Worm (Caenorhabditis elegans): ENCODE measurements around the gene W06D11.1.

The W06D11.1 gene

DNA sequence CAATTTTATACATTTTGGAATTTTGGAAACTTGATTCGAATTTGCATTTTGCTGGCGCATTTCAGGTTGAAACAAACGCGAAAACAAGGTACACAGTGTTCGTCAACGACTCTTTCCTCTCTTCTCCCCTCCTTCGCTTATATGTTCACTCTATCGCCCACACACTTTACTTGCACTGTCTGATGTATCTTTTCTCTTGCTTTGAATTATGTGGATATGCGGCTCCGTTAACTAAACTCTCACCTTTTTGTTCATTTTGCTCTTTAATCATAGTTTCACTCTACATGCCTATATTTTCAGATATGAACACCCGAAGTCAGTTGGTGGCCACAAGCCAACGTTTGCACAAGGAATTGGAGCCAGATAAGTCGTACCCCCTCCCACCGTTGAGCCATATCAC lies at the start of gene W06D11.1:
TSS of gene W06D11.1 (plus strand) at position 301 of the 400 bp plus-strand sequence.
- TF ChIP-seq dve-1 (tag; optimal IDR thresholded peaks at IDR 0.05): no peak
- TF ChIP-seq lim-6 (tag; optimal IDR thresholded peaks at IDR 0.05): no peak
- no peak for TF ChIP-seq fkh-10 (GFP tag; optimal IDR thresholded peaks at IDR 0.05)

DNA sequence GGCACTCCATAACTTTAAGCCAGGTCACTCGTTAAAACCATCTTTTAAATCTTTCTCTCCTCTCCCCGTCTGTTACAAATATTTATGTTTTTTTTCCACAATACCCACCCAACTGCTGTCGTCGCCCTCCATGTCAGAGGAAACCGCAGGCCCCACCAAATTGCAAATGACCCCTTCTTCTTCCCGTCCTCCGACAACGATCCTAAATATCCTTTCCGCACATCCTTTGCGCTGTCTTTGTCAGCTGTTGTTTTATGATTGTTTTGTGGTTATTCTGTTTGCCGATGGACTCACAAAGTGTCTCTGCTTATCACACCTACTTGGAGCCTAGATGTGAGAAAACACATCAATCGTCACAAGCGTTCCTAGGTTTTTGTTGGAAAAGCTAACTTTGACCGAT lies 46.2 kb upstream of the W06D11.1 start:
- TF ChIP-seq npax-4 (tag; optimal IDR thresholded peaks at IDR 0.05) (no peak), eyg-1 (tag; optimal IDR thresholded peaks at IDR 0.05) (no peak), rnt-1 (tag; optimal IDR thresholded peaks at IDR 0.05) (peak; percentile 40), C08G9.2 (tag; optimal IDR thresholded peaks at IDR 0.05) (no peak)

ce11 chrX:12252189-12252588 lies 42.2 kb upstream of the W06D11.1 start:
- no peak for TF ChIP-seq ceh-31 (tag; optimal IDR thresholded peaks at IDR 0.05)
- no peak for TF ChIP-seq fax-1 (tag; optimal IDR thresholded peaks at IDR 0.05)
- TF ChIP-seq ceh-34 (tag; optimal IDR thresholded peaks at IDR 0.05): no peak
- no peak for TF ChIP-seq pax-1 (tag; optimal IDR thresholded peaks at IDR 0.05)
- TF ChIP-seq ama-1 (optimal IDR thresholded peaks at IDR 0.05): no peak
- peak; percentile 45 for TF ChIP-seq unc-42 (tag; optimal IDR thresholded peaks at IDR 0.05)

DNA sequence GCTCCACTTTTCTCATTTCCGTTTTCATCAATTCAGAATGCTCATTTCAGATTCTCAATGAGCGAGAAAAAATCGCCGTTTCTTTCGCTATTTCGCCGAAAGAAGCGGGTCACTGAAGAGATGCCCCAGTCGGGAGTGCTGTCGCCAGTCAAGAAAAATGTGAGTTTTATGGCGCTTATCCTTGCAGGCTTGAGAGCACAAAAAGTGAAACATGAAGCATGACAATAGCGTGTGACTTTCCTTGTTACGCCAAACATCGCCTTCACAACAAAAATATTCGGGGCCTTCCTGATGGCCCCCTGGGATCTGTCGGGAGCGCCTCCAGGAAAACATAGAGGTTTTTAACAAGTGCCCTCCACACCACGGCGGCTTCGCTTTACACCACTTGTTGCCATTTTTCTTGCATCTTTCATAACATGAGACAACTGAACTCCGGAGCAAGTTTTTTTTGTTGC lies 37.7 kb upstream of the W06D11.1 start, which contains the start of gene E01G6.2:
TSS of gene E01G6.2 (plus strand) at position 51 of the 455 bp plus-strand sequence.
- no peak for TF ChIP-seq fax-1 (tag; optimal IDR thresholded peaks at IDR 0.05)

DNA sequence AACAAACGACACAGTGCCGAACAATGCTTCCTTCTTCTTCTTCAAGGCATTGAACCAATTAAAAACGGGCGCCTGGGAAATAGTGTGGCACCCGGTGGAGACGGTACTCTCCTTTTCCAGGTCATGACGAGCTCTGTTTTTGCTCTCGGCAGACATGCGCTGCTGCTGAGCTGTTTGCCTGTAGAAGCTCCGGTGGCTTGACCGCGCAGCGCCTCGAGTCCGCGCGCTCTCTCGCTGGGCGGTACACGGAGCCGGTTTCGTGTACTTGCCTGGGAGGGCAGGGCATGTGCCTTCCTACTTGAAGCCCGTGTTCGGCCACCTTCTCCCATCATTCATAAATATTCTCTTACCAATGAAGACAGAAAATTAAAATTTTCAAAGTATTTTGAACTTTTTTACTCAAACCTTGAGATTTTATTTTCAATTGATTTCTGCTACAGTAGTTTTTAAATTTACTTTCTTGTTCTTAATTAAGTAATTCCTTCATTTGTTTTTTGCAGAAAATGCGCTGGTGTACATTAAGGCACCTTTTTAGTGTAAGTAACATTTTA lies 33.9 kb upstream of the W06D11.1 start, which contains the start of gene E01G6.1:
TSS of gene E01G6.1 (plus strand) at position 501 of the 551 bp plus-strand sequence.
- TF ChIP-seq npax-4 (tag; optimal IDR thresholded peaks at IDR 0.05) (no peak), fkh-6 (tag; optimal IDR thresholded peaks at IDR 0.05) (no peak), ceh-6 (GFP tag; optimal IDR thresholded peaks at IDR 0.05) (no peak), ceh-9 (tag; optimal IDR thresholded peaks at IDR 0.05) (no peak), hlh-15 (tag; optimal IDR thresholded peaks at IDR 0.05) (no peak), K09A11.1 (tag; optimal IDR thresholded peaks at IDR 0.05; ENCODE audit: insufficient read depth) (no peak), lin-11 (tag; optimal IDR thresholded peaks at IDR 0.05) (no peak), tbx-2 (tag; optimal IDR thresholded peaks at IDR 0.05) (no peak), nhr-232 (tag; optimal IDR thresholded peaks at IDR 0.05) (no peak), sox-4 (tag; optimal IDR thresholded peaks at IDR 0.05) (no peak), dve-1 (tag; optimal IDR thresholded peaks at IDR 0.05) (no peak), ceh-34 (tag; optimal IDR thresholded peaks at IDR 0.05) (no peak), elt-2 (tag; optimal IDR thresholded peaks at IDR 0.05) (no peak), Y22D7AL.16 (tag; optimal IDR thresholded peaks at IDR 0.05) (no peak), eyg-1 (tag; optimal IDR thresholded peaks at IDR 0.05) (no peak), odd-2 (tag; optimal IDR thresholded peaks at IDR 0.05) (no peak)

ce11 chrX:12270841-12271240 lies 23.5 kb upstream of the W06D11.1 start, which contains the start of gene otpl-8:
Gene otpl-8 (minus strand): TSS chrX:12270941.
- no peak for TF ChIP-seq sdc-2 (tag; optimal IDR thresholded peaks at IDR 0.05)
- no peak for TF ChIP-seq nhr-232 (tag; optimal IDR thresholded peaks at IDR 0.05)

ce11 chrX:12273870-12274269 lies 20.5 kb upstream of the W06D11.1 start, which contains the start of gene H19J13.2:
Gene H19J13.2 (minus strand): TSS chrX:12273970.
- no peak for TF ChIP-seq tbx-7 (tag; optimal IDR thresholded peaks at IDR 0.05)
- TF ChIP-seq elt-4 (tag; optimal IDR thresholded peaks at IDR 0.05): no peak
- no peak for TF ChIP-seq ceh-14 (tag; optimal IDR thresholded peaks at IDR 0.05)
- no peak for TF ChIP-seq unc-3 (GFP tag; conservative IDR thresholded peaks at IDR 0.05)
- no peak for TF ChIP-seq unc-3 (tag; optimal IDR thresholded peaks at IDR 0.05)
- TF ChIP-seq ceh-9 (tag; optimal IDR thresholded peaks at IDR 0.05): no peak
- no peak for TF ChIP-seq unc-86 (tag; optimal IDR thresholded peaks at IDR 0.05)
